Worm (Caenorhabditis elegans) whole organism, late embryonic: ENCODE data around the gene srx-64.

ENCODE experiments used
- F13H6.1 ChIP-seq: sonication (generic microtip); optimal IDR thresholded peaks from 2 replicates; lab custom pipeline; 2016; ENCODE audit warnings: missing genetic modification characterization, missing compliant biosample characterization
- T23F11.4 ChIP-seq: fragments of 200-800 bp; sonication (Bioruptor generic); optimal IDR thresholded peaks from 2 replicates; lab custom pipeline; 2018; ENCODE audit warnings: mild to moderate bottlenecking, missing genetic modification characterization, missing compliant biosample characterization
- unc-86 ChIP-seq: sonication (generic microtip); optimal IDR thresholded peaks from 2 replicates; lab custom pipeline; 2016; ENCODE audit warnings: missing genetic modification characterization, missing compliant biosample characterization
- ztf-16 ChIP-seq: sonication (generic microtip); optimal IDR thresholded peaks from 2 replicates; lab custom pipeline; 2017; ENCODE audit warnings: missing genetic modification characterization, missing compliant biosample characterization

DNA sequence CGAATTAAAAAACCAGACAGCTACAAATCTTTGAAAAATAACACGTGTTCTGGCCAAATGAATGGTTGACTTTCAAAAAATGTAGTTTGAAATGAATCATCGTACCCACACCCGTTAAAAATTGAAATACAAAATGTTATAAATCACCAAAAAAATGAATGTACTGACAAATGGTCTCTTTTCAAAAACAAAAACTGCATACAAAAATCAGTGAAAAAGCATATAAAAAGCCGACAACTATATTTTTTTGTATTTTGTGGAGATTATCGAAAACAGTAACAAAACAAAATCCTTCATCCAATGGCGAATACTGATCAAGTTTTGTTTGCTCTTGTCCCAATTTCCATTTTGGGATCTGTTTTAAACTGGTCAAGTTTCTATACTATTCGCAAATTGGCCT lies 9.9 kb upstream of the srx-64 start, which contains the start of gene srx-66:
- no peak for TF ChIP-seq ztf-16
- no peak for TF ChIP-seq unc-86 (tag; lab: Kevin White, UChicago)
- no peak for TF ChIP-seq T23F11.4 (GFP tag; lab: Kevin White, UChicago)
- no peak for TF ChIP-seq F13H6.1 (tag; lab: Kevin White, UChicago)
